Worm (Caenorhabditis elegans): ENCODE results near the gene clec-265.
A peak's percentile ranks its signal among the peaks of the same experiment; 100 is the strongest.

Gene clec-265

DNA sequence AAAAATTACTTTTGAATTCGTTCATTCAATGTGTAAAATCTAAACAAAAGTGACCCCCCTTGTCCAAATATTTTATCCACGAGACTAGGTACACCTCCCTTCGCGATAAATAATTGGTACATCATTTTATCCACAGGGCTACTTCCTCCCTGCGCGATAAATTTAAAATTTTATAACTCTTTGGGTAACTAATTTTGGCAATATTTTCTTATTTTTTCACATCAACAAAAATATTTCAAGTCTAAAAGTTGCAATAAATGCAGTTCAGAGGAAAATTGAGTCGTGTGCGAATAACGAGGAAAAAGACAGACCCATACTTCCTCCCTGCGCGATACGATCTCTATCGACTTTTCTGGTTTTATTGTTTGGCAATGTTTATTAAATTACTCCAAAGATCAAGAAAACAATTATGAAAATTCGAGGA is 34.6 kb upstream of the clec-265 start (continued):
- TF ChIP-seq ceh-8 (GFP tag; optimal IDR thresholded peaks at IDR 0.05), result peak; percentile 99
- TF ChIP-seq nhr-47 (tag; optimal IDR thresholded peaks at IDR 0.05), result peak; percentile 100
- peak; percentile 93 for TF ChIP-seq mef-2 (tag; optimal IDR thresholded peaks at IDR 0.05)
- peak; percentile 99 for TF ChIP-seq aly-2 (tag; optimal IDR thresholded peaks at IDR 0.05)
- TF ChIP-seq efl-3 (GFP tag; optimal IDR thresholded peaks at IDR 0.05), result peak; percentile 96
- no peak for TF ChIP-seq lin-15B (tag; optimal IDR thresholded peaks at IDR 0.05)
- peak; percentile 45 for TF ChIP-seq aha-1 (tag; optimal IDR thresholded peaks at IDR 0.05)
- peak; percentile 100 for TF ChIP-seq fkh-10 (GFP tag; optimal IDR thresholded peaks at IDR 0.05)
- TF ChIP-seq irx-1 (tag; optimal IDR thresholded peaks at IDR 0.05), result peak; percentile 99
- TF ChIP-seq unc-30 (tag; optimal IDR thresholded peaks at IDR 0.05), result peak; percentile 98
- TF ChIP-seq ama-1 (optimal IDR thresholded peaks at IDR 0.05), result no peak
- TF ChIP-seq elt-2 (tag; optimal IDR thresholded peaks at IDR 0.05), result peak; percentile 91
- peak in 1 of 2 experiments; percentile 89 for TF ChIP-seq mdl-1 (tag; optimal IDR thresholded peaks at IDR 0.05)
- peak; percentile 98 for TF ChIP-seq nhr-77 (tag; optimal IDR thresholded peaks at IDR 0.05)
- TF ChIP-seq lin-39 (tag; optimal IDR thresholded peaks at IDR 0.05), result peak; percentile 100
- TF ChIP-seq Y116A8C.19 (tag; optimal IDR thresholded peaks at IDR 0.05; ENCODE audit: borderline replicate concordance), result peak; percentile 20
- TF ChIP-seq unc-86 (tag; optimal IDR thresholded peaks at IDR 0.05), result peak; percentile 98
- TF ChIP-seq nhr-85 (tag), result peak; percentile 99
- peak; percentile 57 to 66 (median 59) for TF ChIP-seq dpl-1 (GFP tag; optimal IDR thresholded peaks at IDR 0.05)
- TF ChIP-seq swsn-7 (tag; optimal IDR thresholded peaks at IDR 0.05), result peak; percentile 99
- TF ChIP-seq nhr-20 (tag; optimal IDR thresholded peaks at IDR 0.05), result peak; percentile 98
- peak; percentile 85 for TF ChIP-seq hlh-4 (tag; optimal IDR thresholded peaks at IDR 0.05)
- TF ChIP-seq lin-14 (GFP tag; optimal IDR thresholded peaks at IDR 0.05), result peak; percentile 98
- peak; percentile 94 for TF ChIP-seq fkh-8 (tag; optimal IDR thresholded peaks at IDR 0.05)
- TF ChIP-seq xbp-1 (tag; optimal IDR thresholded peaks at IDR 0.05), result peak; percentile 95
- peak; percentile 97 for TF ChIP-seq mab-9 (GFP tag; IDR thresholded peaks at IDR 0.05)
- peak; percentile 96 for TF ChIP-seq C04F5.9 (tag; optimal IDR thresholded peaks at IDR 0.05)
- TF ChIP-seq ces-1 (GFP tag; optimal IDR thresholded peaks at IDR 0.05), result peak; percentile 88
- peak; percentile 99 for TF ChIP-seq egl-13 (tag; optimal IDR thresholded peaks at IDR 0.05)
- peak; percentile 99 for TF ChIP-seq nhr-237 (tag; optimal IDR thresholded peaks at IDR 0.05)
- TF ChIP-seq lsy-2 (tag; optimal IDR thresholded peaks at IDR 0.05), result peak; percentile 95 to 96
- peak; percentile 98 for TF ChIP-seq C16A3.4 (tag; optimal IDR thresholded peaks at IDR 0.05)
- no peak for TF ChIP-seq sptf-1 (tag; optimal IDR thresholded peaks at IDR 0.05)
- no peak for TF ChIP-seq hlh-17 (GFP tag; optimal IDR thresholded peaks at IDR 0.05; ENCODE audit: borderline replicate concordance)
- TF ChIP-seq nhr-84 (tag; optimal IDR thresholded peaks at IDR 0.05), result peak; percentile 64
- TF ChIP-seq ets-5 (GFP tag; IDR thresholded peaks at IDR 0.05), result 0 out of 2 replicates have a peak, but pooled peaks have one; percentile 93
- peak; percentile 95 for TF ChIP-seq ceh-63 (GFP tag; optimal IDR thresholded peaks at IDR 0.05)
- peak; percentile 99 for TF ChIP-seq nhr-90 (tag; optimal IDR thresholded peaks at IDR 0.05; ENCODE audit: poor library complexity)
- TF ChIP-seq nhr-28 (tag; optimal IDR thresholded peaks at IDR 0.05), result peak; percentile 71
- peak; percentile 72 to 88 for TF ChIP-seq lin-35 (GFP tag; optimal IDR thresholded peaks at IDR 0.05)
- peak; percentile 98 for TF ChIP-seq hpl-2 (GFP tag; optimal IDR thresholded peaks at IDR 0.05)
- TF ChIP-seq ceh-88 (GFP tag; IDR thresholded peaks at IDR 0.05), result peak; percentile 97
- peak; percentile 67 for TF ChIP-seq tlp-1 (tag; optimal IDR thresholded peaks at IDR 0.05)
- TF ChIP-seq C34B4.2 (tag; optimal IDR thresholded peaks at IDR 0.05), result peak; percentile 30
- TF ChIP-seq nhr-12 (tag; optimal IDR thresholded peaks at IDR 0.05), result peak; percentile 86
- peak; percentile 91 for TF ChIP-seq unc-98 (GFP tag; IDR thresholded peaks at IDR 0.05)
- peak; percentile 98 to 99 (median 99) for TF ChIP-seq ceh-82 (tag; optimal IDR thresholded peaks at IDR 0.05)
- TF ChIP-seq jun-1 (tag; optimal IDR thresholded peaks at IDR 0.05), result peak; percentile 99
- TF ChIP-seq efl-1 (optimal IDR thresholded peaks at IDR 0.05), result peak; percentile 82 to 87
- TF ChIP-seq efl-1 (GFP tag; optimal IDR thresholded peaks at IDR 0.05 in 1 of 2), result peak; percentile 56 to 95
- peak; percentile 90 for TF ChIP-seq fkh-4 (tag; optimal IDR thresholded peaks at IDR 0.05; ENCODE audit: borderline replicate concordance)
- TF ChIP-seq nhr-19 (GFP tag; conservative IDR thresholded peaks at IDR 0.05), result peak; percentile 98
- TF ChIP-seq fos-1 (tag; optimal IDR thresholded peaks at IDR 0.05), result peak; percentile 99
